Fruit fly (Drosophila melanogaster): ENCODE results near the gene Men.

The Men gene

dm6 chr3R:12720344-12721200 is 1.7 kb downstream of the Men start:
- TF ChIP-seq CG10348 (GFP tag; IDR thresholded peaks at IDR 0.05) (no peak), CG14655 (GFP tag; optimal IDR thresholded peaks at IDR 0.05) (peak; percentile 4), gl (tag; optimal IDR thresholded peaks at IDR 0.05) (no peak), CG15710 (tag; optimal IDR thresholded peaks at IDR 0.05) (peak; percentile 18)

DNA sequence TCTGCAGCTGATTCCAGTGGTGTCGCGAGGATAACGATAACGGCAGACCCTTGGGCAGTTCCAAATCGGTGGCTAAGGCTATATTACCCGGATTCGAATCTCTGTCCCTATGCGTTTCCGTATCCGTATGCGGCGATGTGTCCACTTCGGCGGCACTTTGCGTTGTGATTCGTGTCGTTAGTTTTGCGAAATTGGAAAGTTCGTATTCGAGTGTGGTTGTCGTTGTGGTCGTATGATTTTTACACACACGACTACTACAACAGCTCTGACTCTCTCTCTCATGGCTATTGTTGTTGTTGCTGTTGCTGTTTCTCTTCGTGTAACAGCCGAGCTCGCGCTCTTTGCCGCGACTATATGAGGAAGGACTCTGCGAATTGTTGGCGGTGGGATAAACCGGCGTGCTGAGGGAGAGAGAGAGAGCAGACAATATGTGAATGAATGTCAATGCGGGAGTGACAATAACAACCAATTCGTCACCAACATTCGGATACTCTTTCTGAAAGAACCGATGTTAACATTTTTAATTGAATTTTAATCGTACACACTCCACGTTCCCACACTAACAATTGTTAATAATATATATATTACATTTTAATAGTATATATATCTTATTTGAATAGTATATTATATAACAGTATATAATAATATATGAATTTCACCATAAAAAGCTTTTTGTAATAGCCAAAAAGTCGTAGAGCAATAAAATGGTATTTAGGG is 2.5 kb downstream of the Men start:
- TF ChIP-seq EcR (GFP tag; optimal IDR thresholded peaks at IDR 0.05), result peak; percentile 18
- TF ChIP-seq CG9948 (tag; optimal IDR thresholded peaks at IDR 0.05), result peak; percentile 61
- no peak for TF ChIP-seq CG10348 (GFP tag; IDR thresholded peaks at IDR 0.05)
- peak; percentile 46 for TF ChIP-seq CG34367 (tag; optimal IDR thresholded peaks at IDR 0.05)
- TF ChIP-seq Pif1A (GFP tag; optimal IDR thresholded peaks at IDR 0.05), result peak; percentile 27
- TF ChIP-seq CG17806 (tag; optimal IDR thresholded peaks at IDR 0.05), result peak; percentile 61
- peak; percentile 47 for TF ChIP-seq CG8301 (tag; optimal IDR thresholded peaks at IDR 0.05)
- peak; percentile 60 for TF ChIP-seq D1 (tag; optimal IDR thresholded peaks at IDR 0.05)
- peak; percentile 70 for TF ChIP-seq CG15710 (tag; optimal IDR thresholded peaks at IDR 0.05)
- no peak for TF ChIP-seq rn (GFP tag; IDR thresholded peaks at IDR 0.05)
- TF ChIP-seq fd96Ca (GFP tag; IDR thresholded peaks at IDR 0.05), result peak; percentile 34; the same call in 1 of the 3 replicates
- TF ChIP-seq CG4496 (GFP tag; IDR thresholded peaks at IDR 0.05), result peak; percentile 81
- peak; percentile 52; the same call in 1 of the 2 replicates for TF ChIP-seq CG32121 (GFP tag; IDR thresholded peaks at IDR 0.05)
- TF ChIP-seq CG8159 (tag; optimal IDR thresholded peaks at IDR 0.05), result peak; percentile 78
- peak; percentile 63 for TF ChIP-seq Ets98B (GFP tag; IDR thresholded peaks at IDR 0.05)
- TF ChIP-seq CG13204 (GFP tag; optimal IDR thresholded peaks at IDR 0.05), result peak; percentile 50
- peak; percentile 61 for TF ChIP-seq CG12605 (GFP tag; IDR thresholded peaks at IDR 0.05)
- no peak for TF ChIP-seq gl (tag; optimal IDR thresholded peaks at IDR 0.05)
- peak; percentile 71 for TF ChIP-seq Pif1B (GFP tag; optimal IDR thresholded peaks at IDR 0.05)
- peak; percentile 79 for TF ChIP-seq CG14655 (GFP tag; optimal IDR thresholded peaks at IDR 0.05)
- peak; percentile 71 for TF ChIP-seq Snoo (tag; optimal IDR thresholded peaks at IDR 0.05)

- 0 out of 2 replicates have a peak, but pooled peaks have one; percentile 2 for TF ChIP-seq Ets98B (GFP tag; IDR thresholded peaks at IDR 0.05)
- TF ChIP-seq CG12605 (GFP tag; IDR thresholded peaks at IDR 0.05), result 0 out of 2 replicates have a peak, but pooled peaks have one; percentile 4
- no peak for TF ChIP-seq CG17806 (tag; optimal IDR thresholded peaks at IDR 0.05)
Measured at dm6 chr3R:12718536-12719033, 3.7 kb downstream of the Men start.

DNA sequence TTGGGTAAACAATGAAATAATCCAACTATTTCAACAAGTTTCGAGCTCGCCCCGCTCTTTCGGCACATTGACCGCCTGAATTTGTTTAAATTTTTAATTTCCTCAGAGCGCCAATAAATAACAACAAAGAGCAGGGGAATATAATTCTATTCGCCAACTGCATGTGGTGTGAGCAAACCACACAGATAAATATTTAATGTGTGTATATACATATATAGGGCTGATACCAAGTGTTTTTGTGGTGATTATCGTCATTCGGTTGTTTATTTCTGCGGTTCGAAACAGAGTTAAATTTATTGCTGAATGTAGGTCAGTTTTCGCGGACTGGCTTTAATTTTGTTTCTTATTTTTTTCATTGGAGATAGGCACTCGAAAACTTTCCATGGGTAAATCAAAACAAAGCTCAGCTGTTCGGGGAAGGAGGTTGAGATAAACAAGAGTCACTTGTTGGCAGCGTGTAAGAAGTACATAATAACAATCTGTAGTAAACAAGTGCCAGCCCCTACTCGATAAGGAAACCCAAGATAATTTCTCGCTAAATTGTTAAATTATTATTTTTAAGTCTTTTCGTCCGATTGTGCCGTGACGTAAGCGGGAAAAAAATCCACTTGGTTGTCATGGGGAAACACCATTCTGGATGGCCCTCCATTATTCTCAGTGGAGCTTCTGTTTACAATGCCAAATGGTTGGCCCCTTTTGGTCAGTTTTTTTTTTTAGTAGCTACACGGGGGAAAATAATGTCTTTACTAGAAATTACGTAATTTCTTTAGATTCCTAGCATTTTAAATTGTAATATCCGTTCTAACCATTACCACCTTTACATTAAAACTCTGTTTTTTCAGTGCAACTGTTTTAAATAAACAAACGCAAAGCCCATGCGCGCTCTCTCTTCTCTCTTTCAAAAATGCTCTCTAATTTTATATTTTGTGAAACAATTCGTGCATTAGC is 4.4 kb downstream of the Men start:
- TF ChIP-seq CG9948 (tag; optimal IDR thresholded peaks at IDR 0.05), result no peak
- peak; percentile 38 for TF ChIP-seq Pif1A (GFP tag; optimal IDR thresholded peaks at IDR 0.05)
- TF ChIP-seq CG14655 (GFP tag; optimal IDR thresholded peaks at IDR 0.05), result peak; percentile 57
- TF ChIP-seq CG12605 (GFP tag; IDR thresholded peaks at IDR 0.05), result 0 out of 2 replicates have a peak, but pooled peaks have one; percentile 20
- no peak for TF ChIP-seq CG15710 (tag; optimal IDR thresholded peaks at IDR 0.05)
- TF ChIP-seq Ets98B (GFP tag; IDR thresholded peaks at IDR 0.05), result peak; percentile 61
- TF ChIP-seq D1 (tag; optimal IDR thresholded peaks at IDR 0.05), result no peak
- TF ChIP-seq EcR (GFP tag; optimal IDR thresholded peaks at IDR 0.05), result no peak
- peak; percentile 61 for TF ChIP-seq CG4496 (GFP tag; IDR thresholded peaks at IDR 0.05)
- 0 out of 2 replicates have a peak, but pooled peaks have one; percentile 15 for TF ChIP-seq rn (GFP tag; IDR thresholded peaks at IDR 0.05)
- TF ChIP-seq Pif1B (GFP tag; optimal IDR thresholded peaks at IDR 0.05), result no peak
- peak; percentile 36; the same call in 1 of the 3 replicates for TF ChIP-seq fd96Ca (GFP tag; IDR thresholded peaks at IDR 0.05)
- no peak; the same call in 1 of the 2 replicates for TF ChIP-seq CG32121 (GFP tag; IDR thresholded peaks at IDR 0.05)
- TF ChIP-seq CG17806 (tag; optimal IDR thresholded peaks at IDR 0.05), result peak; percentile 24
- no peak for TF ChIP-seq CG13204 (GFP tag; optimal IDR thresholded peaks at IDR 0.05)
- TF ChIP-seq CG8159 (tag; optimal IDR thresholded peaks at IDR 0.05), result peak; percentile 26
- TF ChIP-seq gl (tag; optimal IDR thresholded peaks at IDR 0.05), result peak; percentile 0
- TF ChIP-seq CG10348 (GFP tag; IDR thresholded peaks at IDR 0.05), result no peak
- peak; percentile 33 for TF ChIP-seq CG8301 (tag; optimal IDR thresholded peaks at IDR 0.05)
- no peak for TF ChIP-seq Snoo (tag; optimal IDR thresholded peaks at IDR 0.05)
- TF ChIP-seq CG34367 (tag; optimal IDR thresholded peaks at IDR 0.05), result no peak

DNA sequence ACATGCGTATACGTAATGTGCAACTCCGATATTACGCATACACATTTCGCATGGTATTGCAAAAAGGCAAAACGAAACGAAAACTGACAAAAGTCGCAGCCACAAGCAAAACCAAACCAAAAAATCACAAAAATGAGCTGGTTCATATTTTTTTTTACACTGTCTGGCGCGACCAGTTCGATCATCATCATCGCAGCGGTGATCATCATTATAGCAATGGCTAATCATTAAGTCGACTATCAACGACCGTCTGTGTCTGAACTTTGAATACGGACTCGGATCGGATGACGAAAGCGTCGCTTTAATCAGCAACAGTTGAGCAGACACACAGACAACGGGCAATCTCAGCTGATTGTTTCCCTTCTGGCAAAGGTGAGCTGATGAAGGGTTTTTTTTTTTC is 5.3 kb downstream of the Men start:
- TF ChIP-seq CG13204 (GFP tag; optimal IDR thresholded peaks at IDR 0.05), result peak; percentile 72
- TF ChIP-seq EcR (GFP tag; optimal IDR thresholded peaks at IDR 0.05), result peak; percentile 84
- TF ChIP-seq CG8301 (tag; optimal IDR thresholded peaks at IDR 0.05), result no peak
- peak; percentile 48; the same call in 2 of the 3 replicates for TF ChIP-seq CG4496 (GFP tag; IDR thresholded peaks at IDR 0.05)
- no peak for TF ChIP-seq CG9948 (tag; optimal IDR thresholded peaks at IDR 0.05)
- peak; percentile 60; the same call in 1 of the 2 replicates for TF ChIP-seq CG12605 (GFP tag; IDR thresholded peaks at IDR 0.05)
- peak; percentile 40; the same call in 2 of the 3 replicates for TF ChIP-seq fd96Ca (GFP tag; IDR thresholded peaks at IDR 0.05)
- peak; percentile 34; the same call in 1 of the 2 replicates for TF ChIP-seq Ets98B (GFP tag; IDR thresholded peaks at IDR 0.05)
- TF ChIP-seq CG8159 (tag; optimal IDR thresholded peaks at IDR 0.05), result peak; percentile 44
- no peak for TF ChIP-seq Pif1A (GFP tag; optimal IDR thresholded peaks at IDR 0.05)
- peak; percentile 36 for TF ChIP-seq Snoo (tag; optimal IDR thresholded peaks at IDR 0.05)
- TF ChIP-seq CG10348 (GFP tag; IDR thresholded peaks at IDR 0.05), result no peak
- peak; percentile 47 for TF ChIP-seq CG34367 (tag; optimal IDR thresholded peaks at IDR 0.05)
- TF ChIP-seq CG14655 (GFP tag; optimal IDR thresholded peaks at IDR 0.05), result no peak
- peak; percentile 30 for TF ChIP-seq CG15710 (tag; optimal IDR thresholded peaks at IDR 0.05)
- TF ChIP-seq Pif1B (GFP tag; optimal IDR thresholded peaks at IDR 0.05), result no peak
- peak; percentile 88 for TF ChIP-seq gl (tag; optimal IDR thresholded peaks at IDR 0.05)
- peak; percentile 30; the same call in 1 of the 2 replicates for TF ChIP-seq CG32121 (GFP tag; IDR thresholded peaks at IDR 0.05)
- no peak for TF ChIP-seq D1 (tag; optimal IDR thresholded peaks at IDR 0.05)
- no peak for TF ChIP-seq rn (GFP tag; IDR thresholded peaks at IDR 0.05)
- TF ChIP-seq CG17806 (tag; optimal IDR thresholded peaks at IDR 0.05), result peak; percentile 27

All from whole organism, pupa.